Fruit fly (Drosophila melanogaster) whole organism, embryonic: ENCODE measurements around the gene Lrch.
A peak's percentile ranks its signal among the peaks of the same experiment; 100 is the strongest.

Experiments
- CG11696 ChIP-seq: fragments of 200-800 bp; sonication (Bioruptor generic); IDR thresholded peaks from 2 replicates; pipeline ENCODE4 v1.3.6; 2022; ENCODE audit warnings: missing biosample characterization, missing genetic modification characterization
- CG13296 ChIP-seq: fragments of 200-800 bp; sonication (Bioruptor generic); optimal IDR thresholded peaks from 3 replicates; lab custom pipeline; 2018; ENCODE audit warnings: missing biosample characterization, mild to moderate bottlenecking, missing genetic modification characterization
- CG3995 ChIP-seq: fragments of 200-800 bp; sonication (Bioruptor generic); optimal IDR thresholded peaks from 3 replicates; lab custom pipeline; 2016; ENCODE audit warnings: missing biosample characterization, missing genetic modification characterization
- CG8478 ChIP-seq: fragments of >200 bp; optimal IDR thresholded peaks from 2 replicates; lab custom pipeline; 2018
- CTCF ChIP-seq: fragments of 200-800 bp; sonication (Bioruptor generic); optimal IDR thresholded peaks from 2 replicates; lab custom pipeline; 2017; ENCODE audit warnings: missing biosample characterization, mild to moderate bottlenecking, missing genetic modification characterization, moderate library complexity
- H2.0 ChIP-seq: fragments of 200-800 bp; sonication (Bioruptor generic); IDR thresholded peaks from 2 replicates; pipeline ENCODE4 v1.3.6; 2022; ENCODE audit warnings: missing biosample characterization, missing genetic modification characterization
- Scr ChIP-seq: fragments of 200-800 bp; sonication (Bioruptor generic); IDR thresholded peaks from 2 replicates; pipeline ENCODE4 v1.3.6; 2022; ENCODE audit warnings: missing biosample characterization, missing genetic modification characterization; ENCODE audit not compliant: partially characterized antibody
- ftz-f1 ChIP-seq: fragments of 200-800 bp; sonication (Bioruptor generic); optimal IDR thresholded peaks from 2 replicates; lab custom pipeline; 2016; ENCODE audit warnings: missing biosample characterization, missing genetic modification characterization
- knrl ChIP-seq: fragments of 200-800 bp; sonication (Bioruptor generic); IDR thresholded peaks from 3 replicates; pipeline ENCODE4 v1.3.6; 2022; ENCODE audit warnings: missing biosample characterization, missing genetic modification characterization; ENCODE audit not compliant: partially characterized antibody
- repo ChIP-seq: fragments of 200-800 bp; sonication (Bioruptor generic); optimal IDR thresholded peaks from 2 replicates; lab custom pipeline; 2016; ENCODE audit warnings: missing biosample characterization, missing genetic modification characterization
- wor ChIP-seq: fragments of 200-800 bp; sonication (Bioruptor generic); IDR thresholded peaks from 2 replicates; pipeline ENCODE4 v1.3.6; 2022; ENCODE audit warnings: missing biosample characterization, missing genetic modification characterization

dm6 chr2L:17421366-17421765 lies 37.5 kb upstream of the Lrch start:
- TF ChIP-seq ftz-f1 (GFP tag; lab: Kevin White, UChicago) (no peak), Scr (GFP tag; lab: Robert Waterston, UW) (no peak), H2.0 (GFP tag; lab: Robert Waterston, UW) (no peak), CG13296 (peak; percentile 3), CTCF (GFP tag; lab: Kevin White, UChicago) (no peak), CG11696 (GFP tag; lab: Robert Waterston, UW) (no peak), CG8478 (lab: Kevin White, UChicago) (no peak), CG3995 (GFP tag; lab: Kevin White, UChicago) (no peak), knrl (GFP tag; lab: Robert Waterston, UW) (no peak), repo (no peak), wor (no peak)
